Worm (Caenorhabditis elegans) whole organism, late embryonic: ENCODE data around the gene C16C8.17.

Source experiments
- ceh-19 ChIP-seq: fragments of 200-800 bp; sonication (Bioruptor generic); optimal IDR thresholded peaks from 2 replicates; lab custom pipeline; 2018; ENCODE audit warnings: mild to moderate bottlenecking, missing genetic modification characterization, missing compliant biosample characterization
- ceh-31 ChIP-seq: sonication (generic microtip); optimal IDR thresholded peaks from 2 replicates; lab custom pipeline; 2016; ENCODE audit warnings: missing genetic modification characterization, missing compliant biosample characterization
- fkh-10 ChIP-seq: fragments of 150-350 bp; optimal IDR thresholded peaks from 2 replicates; lab custom pipeline; 2014; ENCODE audit warnings: missing biosample characterization, missing genetic modification reagents, missing genetic modification characterization
- lin-11 ChIP-seq: fragments of 200-800 bp; sonication (Bioruptor generic); optimal IDR thresholded peaks from 2 replicates; lab custom pipeline; 2018; ENCODE audit warnings: mild to moderate bottlenecking, missing genetic modification characterization, missing compliant biosample characterization
- nhr-11 ChIP-seq: fragments of 150-350 bp; optimal IDR thresholded peaks from 2 replicates; lab custom pipeline; 2014; ENCODE audit warnings: missing biosample characterization, missing genetic modification characterization
- pag-3 ChIP-seq: sonication (generic microtip); optimal IDR thresholded peaks from 2 replicates; lab custom pipeline; 2016; ENCODE audit warnings: missing compliant biosample characterization, missing genetic modification characterization, borderline replicate concordance
- pha-4 ChIP-seq: fragments of 150-350 bp; optimal IDR thresholded peaks from 2 replicates; lab custom pipeline; 2018; ENCODE audit warnings: missing biosample characterization, missing genetic modification reagents, missing genetic modification characterization
- pqm-1 ChIP-seq: sonication (generic microtip); optimal IDR thresholded peaks from 2 replicates; lab custom pipeline; 2016; ENCODE audit warnings: missing genetic modification characterization, missing compliant biosample characterization
- pros-1 ChIP-seq: fragments of 150-350 bp; optimal IDR thresholded peaks from 2 replicates; lab custom pipeline; 2014; ENCODE audit warnings: missing biosample characterization, missing genetic modification reagents, missing genetic modification characterization
- sdc-2 ChIP-seq: sonication (generic microtip); optimal IDR thresholded peaks from 2 replicates; lab custom pipeline; 2016; ENCODE audit warnings: missing genotype, missing genetic modification characterization, missing compliant biosample characterization
- sox-2 ChIP-seq: fragments of 200-800 bp; sonication (Bioruptor generic); IDR thresholded peaks from 2 replicates; pipeline ENCODE4 v1.3.6; 2022; ENCODE audit warnings: missing genetic modification reagents, missing genetic modification characterization, missing compliant biosample characterization
- unc-3 ChIP-seq, 2 experiments: fragments of 200-800 bp in 1 of 2; sonication (Bioruptor generic) in 1 of 2; sonication (generic microtip) in 1 of 2; conservative IDR thresholded peaks in 1 of 2; optimal IDR thresholded peaks in 1 of 2; 2 replicates each; pipeline versions ENCODE4 v1.3.6 to Lab custom; 2016 to 2022; ENCODE audit warnings: missing compliant biosample characterization in 2 of 2, missing genetic modification characterization in 2 of 2, missing genetic modification reagents in 1 of 2

ce11 chrII:3453521-3453920 lies 12.9 kb downstream of the C16C8.17 start, which contains the start of gene C16C8.11:
- TF ChIP-seq sdc-2 (tag; lab: Kevin White, UChicago) (no peak), lin-11 (tag; lab: Kevin White, UChicago) (no peak), sox-2 (GFP tag; lab: Robert Waterston, UW) (no peak), pag-3 (no peak), ceh-31 (no peak), nhr-11 (tag; lab: Kevin White, UChicago) (no peak), ceh-19 (GFP tag; lab: Kevin White, UChicago) (no peak), pha-4 (tag; lab: Kevin White, UChicago) (no peak), unc-3 (GFP tag; conservative IDR thresholded peaks at IDR 0.05; lab: Robert Waterston, UW) (no peak), unc-3 (tag; optimal IDR thresholded peaks at IDR 0.05; lab: Kevin White, UChicago) (no peak), pqm-1 (tag; lab: Kevin White, UChicago) (no peak), fkh-10 (GFP tag; lab: Kevin White, UChicago) (no peak), pros-1 (tag; lab: Kevin White, UChicago) (no peak)
